Fruit fly (Drosophila melanogaster) whole organism, embryonic: ENCODE measurements around the gene CG34293.
A peak's percentile ranks its signal among the peaks of the same experiment; 100 is the strongest.

Source experiments
- CG11696 ChIP-seq: fragments of 200-800 bp; sonication (Bioruptor generic); IDR thresholded peaks from 2 replicates; pipeline ENCODE4 v1.3.6; 2022; ENCODE audit warnings: missing biosample characterization, missing genetic modification characterization
- CG13894 ChIP-seq: fragments of 200-800 bp; sonication (Bioruptor generic); optimal IDR thresholded peaks from 3 replicates; lab custom pipeline; 2018; ENCODE audit warnings: missing biosample characterization, mild to moderate bottlenecking, missing genetic modification characterization, moderate library complexity
- CG14860 ChIP-seq: fragments of 200-800 bp; sonication (Bioruptor generic); IDR thresholded peaks from 3 replicates; pipeline ENCODE4 v1.3.6; 2022; ENCODE audit warnings: missing biosample characterization, missing genetic modification characterization; ENCODE audit not compliant: partially characterized antibody
- CG15514 ChIP-seq: fragments of 200-800 bp; sonication (Bioruptor generic); optimal IDR thresholded peaks from 3 replicates; lab custom pipeline; 2017; ENCODE audit warnings: missing biosample characterization, missing genetic modification characterization, mild to moderate bottlenecking, moderate library complexity, missing genetic modification reagents
- CG17359 ChIP-seq: fragments of 200-800 bp; sonication (Bioruptor generic); optimal IDR thresholded peaks from 3 replicates; lab custom pipeline; 2018; ENCODE audit warnings: missing biosample characterization, mild to moderate bottlenecking, missing genetic modification characterization, moderate library complexity
- CG17361 ChIP-seq: fragments of 200-800 bp; sonication (Bioruptor generic); IDR thresholded peaks from 3 replicates; pipeline ENCODE4 v1.3.6; 2022; ENCODE audit warnings: missing biosample characterization, missing genetic modification characterization
- CG17385 ChIP-seq: fragments of 200-800 bp; sonication (Bioruptor generic); optimal IDR thresholded peaks from 3 replicates; lab custom pipeline; 2018; ENCODE audit warnings: missing biosample characterization, mild to moderate bottlenecking, missing genetic modification characterization
- CG18262 ChIP-seq: fragments of 200-800 bp; optimal IDR thresholded peaks from 3 replicates; lab custom pipeline; 2019; ENCODE audit warnings: missing biosample characterization, mild to moderate bottlenecking, missing genetic modification characterization, moderate library complexity
- CG2120 ChIP-seq: fragments of 200-800 bp; sonication (Bioruptor generic); optimal IDR thresholded peaks from 3 replicates; lab custom pipeline; 2016; ENCODE audit warnings: missing biosample characterization, missing genetic modification characterization
- CG3281 ChIP-seq: fragments of 200-800 bp; sonication (Bioruptor generic); optimal IDR thresholded peaks from 3 replicates; lab custom pipeline; 2017; ENCODE audit warnings: missing biosample characterization, mild to moderate bottlenecking, missing genetic modification characterization
- CG33213 ChIP-seq: fragments of 200-800 bp; sonication (Bioruptor generic); optimal IDR thresholded peaks from 3 replicates; lab custom pipeline; 2016; ENCODE audit warnings: missing biosample characterization, missing genetic modification characterization
- CG34376 ChIP-seq: fragments of 200-800 bp; sonication (Bioruptor generic); optimal IDR thresholded peaks from 2 replicates; lab custom pipeline; 2018; ENCODE audit warnings: missing biosample characterization, mild to moderate bottlenecking, missing genetic modification characterization
- CG4328 ChIP-seq: fragments of 200-800 bp; sonication (Bioruptor generic); optimal IDR thresholded peaks from 3 replicates; lab custom pipeline; 2017; ENCODE audit warnings: missing biosample characterization, missing genetic modification reagents, missing genetic modification characterization
- CG4404 ChIP-seq: fragments of 200-800 bp; sonication (Bioruptor generic); IDR thresholded peaks from 2 replicates; pipeline ENCODE4 v1.3.6; 2022; ENCODE audit warnings: missing biosample characterization, missing genetic modification characterization
- CG4854 ChIP-seq: fragments of 200-800 bp; sonication (Bioruptor generic); optimal IDR thresholded peaks from 2 replicates; lab custom pipeline; 2016; ENCODE audit warnings: missing biosample characterization, missing genetic modification characterization, inconsistent platforms
- CG6272 ChIP-seq: fragments of 200-800 bp; sonication (Bioruptor generic); IDR thresholded peaks from 2 replicates; pipeline ENCODE4 v1.3.6; 2022; ENCODE audit warnings: missing biosample characterization, missing genetic modification characterization
- CG9609 ChIP-seq: fragments of 200-800 bp; sonication (Bioruptor generic); optimal IDR thresholded peaks from 3 replicates; lab custom pipeline; 2016; ENCODE audit warnings: missing biosample characterization, missing genetic modification characterization
- Chrac-16 ChIP-seq: fragments of 200-800 bp; sonication (Bioruptor generic); optimal IDR thresholded peaks from 3 replicates; lab custom pipeline; 2016; ENCODE audit warnings: missing biosample characterization, missing genetic modification characterization
- Doc2 ChIP-seq: fragments of 200-800 bp; sonication (Bioruptor generic); IDR thresholded peaks from 2 replicates; pipeline ENCODE4 v1.3.6; 2022; ENCODE audit warnings: missing biosample characterization, missing genetic modification characterization
- Dp ChIP-seq: fragments of 200-800 bp; sonication (Bioruptor generic); optimal IDR thresholded peaks from 2 replicates; lab custom pipeline; 2018; ENCODE audit warnings: missing biosample characterization, mild to moderate bottlenecking, missing genetic modification characterization, moderate library complexity
- Dref ChIP-seq: fragments of 200-800 bp; sonication (Bioruptor generic); IDR thresholded peaks from 2 replicates; pipeline ENCODE4 v1.3.6; 2022; ENCODE audit warnings: missing biosample characterization, missing genetic modification characterization
- Eip74EF ChIP-seq, 2 experiments: fragments of 200-800 bp in 1 of 2; fragments of >200 bp in 1 of 2; sonication (Bioruptor generic) in 1 of 2; optimal IDR thresholded peaks; 2 replicates each; lab custom pipeline; 2017 to 2019; ENCODE audit warnings: missing biosample characterization in 2 of 2, missing genetic modification characterization in 2 of 2, mild to moderate bottlenecking in 1 of 2, moderate library complexity in 1 of 2
- Gug ChIP-seq: fragments of 200-800 bp; sonication (Bioruptor generic); IDR thresholded peaks from 4 replicates; pipeline ENCODE4 v1.3.6; 2022; ENCODE audit warnings: missing biosample characterization, missing genetic modification characterization
- H2.0 ChIP-seq: fragments of 200-800 bp; sonication (Bioruptor generic); IDR thresholded peaks from 2 replicates; pipeline ENCODE4 v1.3.6; 2022; ENCODE audit warnings: missing biosample characterization, missing genetic modification characterization
- HHEX ChIP-seq: fragments of 200-800 bp; sonication (Bioruptor generic); optimal IDR thresholded peaks from 3 replicates; lab custom pipeline; 2017; ENCODE audit warnings: missing biosample characterization, mild to moderate bottlenecking, missing genetic modification characterization, missing genetic modification reagents
- MESR4 ChIP-seq: fragments of 200-800 bp; sonication (Bioruptor generic); optimal IDR thresholded peaks from 2 replicates; lab custom pipeline; 2018; ENCODE audit warnings: missing biosample characterization, mild to moderate bottlenecking, missing genetic modification characterization, moderate library complexity
- Nf-YC ChIP-seq: fragments of 200-800 bp; optimal IDR thresholded peaks from 3 replicates; lab custom pipeline; 2019; ENCODE audit warnings: missing biosample characterization, mild to moderate bottlenecking, missing genetic modification characterization, moderate library complexity
- Pdp1 ChIP-seq, 2 experiments: fragments of 200-800 bp; sonication (Bioruptor generic); optimal IDR thresholded peaks; 3 replicates each; lab custom pipeline; 2016; ENCODE audit warnings: missing biosample characterization in 2 of 2, missing genetic modification characterization in 2 of 2, mild to moderate bottlenecking in 1 of 2, moderate library complexity in 1 of 2
- Scr ChIP-seq: fragments of 200-800 bp; sonication (Bioruptor generic); IDR thresholded peaks from 2 replicates; pipeline ENCODE4 v1.3.6; 2022; ENCODE audit warnings: missing biosample characterization, missing genetic modification characterization; ENCODE audit not compliant: partially characterized antibody
- Six4 ChIP-seq: fragments of 200-800 bp; sonication (Bioruptor generic); optimal IDR thresholded peaks from 2 replicates; lab custom pipeline; 2016; ENCODE audit warnings: missing biosample characterization, missing genetic modification characterization
- Sry-δ ChIP-seq: fragments of 200-800 bp; sonication (Bioruptor generic); optimal IDR thresholded peaks from 2 replicates; lab custom pipeline; 2016; ENCODE audit warnings: missing biosample characterization, missing genetic modification characterization
- ab ChIP-seq: fragments of 200-800 bp; sonication (Bioruptor generic); optimal IDR thresholded peaks from 2 replicates; lab custom pipeline; 2016; ENCODE audit warnings: missing biosample characterization, missing genetic modification characterization
- ato ChIP-seq: fragments of 200-800 bp; sonication (Bioruptor generic); IDR thresholded peaks from 2 replicates; pipeline ENCODE4 v1.3.6; 2022; ENCODE audit warnings: missing biosample characterization, missing genetic modification characterization; ENCODE audit not compliant: partially characterized antibody
- cad ChIP-seq: fragments of >200 bp; optimal IDR thresholded peaks from 2 replicates; lab custom pipeline; 2017; ENCODE audit warnings: missing biosample characterization, missing genetic modification characterization
- crc ChIP-seq: fragments of 200-800 bp; sonication (Bioruptor generic); optimal IDR thresholded peaks from 2 replicates; lab custom pipeline; 2016; ENCODE audit warnings: missing biosample characterization, missing genetic modification characterization
- crp ChIP-seq, 2 experiments: fragments of 200-800 bp; sonication (Bioruptor generic); optimal IDR thresholded peaks; 2 replicates in 1 of 2; 3 replicates in 1 of 2; lab custom pipeline; 2017; ENCODE audit warnings: missing biosample characterization in 2 of 2, missing genetic modification characterization in 2 of 2, mild to moderate bottlenecking in 1 of 2, moderate library complexity in 1 of 2
- dm ChIP-seq: fragments of 200-800 bp; sonication (Bioruptor generic); optimal IDR thresholded peaks from 3 replicates; lab custom pipeline; 2016; ENCODE audit warnings: missing biosample characterization, missing genetic modification characterization
- esg ChIP-seq: fragments of 200-800 bp; sonication (Bioruptor generic); conservative IDR thresholded peaks from 2 replicates; pipeline ENCODE4 v1.3.6; 2022; ENCODE audit warnings: missing biosample characterization, missing genetic modification characterization
- ewg ChIP-seq: fragments of 200-800 bp; sonication (Bioruptor generic); optimal IDR thresholded peaks from 3 replicates; lab custom pipeline; 2017; ENCODE audit warnings: mild to moderate bottlenecking, missing biosample characterization, missing genetic modification reagents, missing genetic modification characterization
- grn ChIP-seq: fragments of 200-800 bp; sonication (Bioruptor generic); optimal IDR thresholded peaks from 3 replicates; lab custom pipeline; 2017; ENCODE audit warnings: missing biosample characterization, missing genetic modification characterization
- gsb-n ChIP-seq: fragments of 200-800 bp; sonication (Bioruptor generic); optimal IDR thresholded peaks from 3 replicates; lab custom pipeline; 2018; ENCODE audit warnings: missing biosample characterization, mild to moderate bottlenecking, missing genetic modification characterization
- lab ChIP-seq: fragments of 200-800 bp; sonication (Bioruptor generic); optimal IDR thresholded peaks from 3 replicates; lab custom pipeline; 2017; ENCODE audit warnings: missing biosample characterization, missing genetic modification characterization, mild to moderate bottlenecking, moderate library complexity, missing genetic modification reagents
- lilli ChIP-seq: fragments of 200-800 bp; sonication (Bioruptor generic); optimal IDR thresholded peaks from 3 replicates; lab custom pipeline; 2016; ENCODE audit warnings: missing biosample characterization, missing genetic modification characterization
- row ChIP-seq: fragments of 200-800 bp; sonication (Bioruptor generic); IDR thresholded peaks from 3 replicates; pipeline ENCODE4 v1.3.6; 2022; ENCODE audit warnings: missing biosample characterization, missing genetic modification characterization
- shn ChIP-seq: fragments of 200-800 bp; sonication (Bioruptor generic); optimal IDR thresholded peaks from 3 replicates; lab custom pipeline; 2016; ENCODE audit warnings: missing biosample characterization, missing genetic modification characterization
- sima ChIP-seq: fragments of 200-800 bp; sonication (Bioruptor generic); optimal IDR thresholded peaks from 2 replicates; lab custom pipeline; 2016; ENCODE audit warnings: missing biosample characterization, missing genetic modification characterization
- sqz ChIP-seq: fragments of 200-800 bp; sonication (Bioruptor generic); optimal IDR thresholded peaks from 3 replicates; lab custom pipeline; 2018; ENCODE audit warnings: missing biosample characterization, mild to moderate bottlenecking, missing genetic modification characterization
- stc ChIP-seq: fragments of 200-800 bp; sonication (Bioruptor generic); IDR thresholded peaks from 2 replicates; pipeline ENCODE4 v1.3.6; 2022; ENCODE audit warnings: missing biosample characterization, missing genetic modification characterization
- twi ChIP-seq: fragments of 200-800 bp; optimal IDR thresholded peaks from 2 replicates; lab custom pipeline; 2019; ENCODE audit warnings: missing biosample characterization, mild to moderate bottlenecking, missing genetic modification characterization, moderate library complexity

The CG34293 gene

DNA sequence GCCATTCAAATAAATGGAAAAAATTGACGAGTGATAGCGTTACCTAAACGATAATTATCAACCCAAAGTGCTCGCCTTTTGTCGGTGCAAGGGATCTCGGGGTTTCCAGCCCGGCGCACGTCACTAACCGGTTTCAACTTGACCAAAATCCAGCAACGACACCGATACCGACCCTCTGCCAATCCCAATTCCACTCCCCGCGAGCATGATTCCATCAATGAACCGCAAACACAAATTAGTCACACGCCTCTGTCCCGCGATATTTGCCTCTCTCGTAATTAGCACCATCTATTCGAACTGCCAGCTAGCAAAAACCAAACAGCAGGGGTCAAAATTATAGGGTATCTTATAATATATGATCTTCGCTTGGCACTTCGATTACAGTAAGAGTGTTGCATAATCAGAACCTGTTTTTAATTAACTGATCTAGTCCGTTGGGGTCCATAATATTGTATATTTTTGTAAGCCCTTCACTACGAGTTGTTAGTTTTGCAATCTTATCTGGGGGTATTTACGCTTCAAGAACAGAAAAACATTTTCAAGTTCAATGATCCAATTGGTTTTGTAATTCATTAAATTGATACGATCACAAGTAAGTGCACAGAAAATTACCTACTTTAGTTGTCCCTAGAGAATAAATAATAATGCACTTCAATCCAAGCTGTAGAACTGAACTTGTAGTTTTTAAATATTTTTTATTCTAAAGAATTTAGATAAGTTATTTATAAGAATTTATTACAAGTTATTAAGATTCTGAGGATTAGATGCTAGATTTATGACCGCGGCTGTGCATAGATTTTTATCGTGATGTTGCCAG, 12.1 kb downstream of the CG34293 start (continued):
- no peak for TF ChIP-seq ab (GFP tag; lab: Kevin White, UChicago)
- TF ChIP-seq ato, result no peak
- no peak for TF ChIP-seq CG33213 (GFP tag; lab: Kevin White, UChicago)
- TF ChIP-seq crp (GFP tag; optimal IDR thresholded peaks at IDR 0.05; lab: Kevin White, UChicago), result no peak
- TF ChIP-seq H2.0, result 0 out of 2 replicates have a peak, but pooled peaks have one; percentile 5
- no peak for TF ChIP-seq dm
- TF ChIP-seq MESR4 (GFP tag; lab: Kevin White, UChicago), result no peak
- TF ChIP-seq sima (GFP tag; lab: Kevin White, UChicago), result no peak
- TF ChIP-seq Dp, result no peak
- TF ChIP-seq CG15514 (GFP tag; lab: Kevin White, UChicago), result peak; percentile 36
- TF ChIP-seq CG4328 (GFP tag; lab: Kevin White, UChicago), result no peak
- peak; percentile 23 for TF ChIP-seq HHEX (GFP tag; lab: Kevin White, UChicago)
- no peak for TF ChIP-seq CG14860 (GFP tag; lab: Robert Waterston, UW)
- no peak for TF ChIP-seq esg (GFP tag; lab: Robert Waterston, UW)
- no peak for TF ChIP-seq cad (GFP tag; lab: Kevin White, UChicago)
- peak; percentile 29 for TF ChIP-seq Six4 (GFP tag; lab: Kevin White, UChicago)
- no peak for TF ChIP-seq sqz (GFP tag; lab: Kevin White, UChicago)
- TF ChIP-seq lilli (GFP tag; lab: Kevin White, UChicago), result peak; percentile 73
- TF ChIP-seq grn (GFP tag; lab: Kevin White, UChicago), result peak; percentile 42
- peak; percentile 54 for TF ChIP-seq CG17385 (GFP tag; lab: Kevin White, UChicago)
- peak; percentile 66; the same call in 2 of the 3 replicates for TF ChIP-seq row (GFP tag; lab: Robert Waterston, UW)
- TF ChIP-seq CG11696 (GFP tag; lab: Robert Waterston, UW), result peak; percentile 83
- no peak for TF ChIP-seq CG34376 (GFP tag; lab: Kevin White, UChicago)
- no peak for TF ChIP-seq ewg (GFP tag; lab: Kevin White, UChicago)
- peak; percentile 69 for TF ChIP-seq CG2120 (GFP tag; lab: Kevin White, UChicago)
- TF ChIP-seq Gug (GFP tag; lab: Robert Waterston, UW), result no peak; the same call in 3 of the 4 replicates
- TF ChIP-seq gsb-n (tag; lab: Kevin White, UChicago), result peak; percentile 35
- TF ChIP-seq Scr (GFP tag; lab: Robert Waterston, UW), result no peak
- no peak for TF ChIP-seq CG6272 (GFP tag; lab: Robert Waterston, UW)
- TF ChIP-seq CG17359 (tag; lab: Kevin White, UChicago), result no peak
- TF ChIP-seq CG4854 (GFP tag; lab: Kevin White, UChicago), result no peak
- peak; percentile 40 for TF ChIP-seq Nf-YC (tag; lab: Kevin White, UChicago)
- TF ChIP-seq Chrac-16 (GFP tag; lab: Kevin White, UChicago), result no peak
- TF ChIP-seq lab (GFP tag; lab: Kevin White, UChicago), result peak; percentile 69
- TF ChIP-seq CG13894 (tag; lab: Kevin White, UChicago), result peak; percentile 19
- TF ChIP-seq Dref (GFP tag; lab: Robert Waterston, UW), result no peak
- no peak for TF ChIP-seq Sry-δ (GFP tag; lab: Kevin White, UChicago)
- no peak for TF ChIP-seq shn (GFP tag; lab: Kevin White, UChicago)
- no peak for TF ChIP-seq Eip74EF (GFP tag; optimal IDR thresholded peaks at IDR 0.05; lab: Kevin White, UChicago)
- no peak for TF ChIP-seq CG4404 (GFP tag; lab: Robert Waterston, UW)
- TF ChIP-seq CG17361 (GFP tag; lab: Robert Waterston, UW), result peak; percentile 81
- TF ChIP-seq Pdp1 (GFP tag; optimal IDR thresholded peaks at IDR 0.05; lab: Kevin White, UChicago), result peak; percentile 33 to 78
- no peak for TF ChIP-seq crc (GFP tag; lab: Kevin White, UChicago)
- no peak for TF ChIP-seq twi (tag; lab: Kevin White, UChicago)
- TF ChIP-seq CG9609 (GFP tag; lab: Kevin White, UChicago), result no peak
- TF ChIP-seq Doc2 (GFP tag; lab: Robert Waterston, UW), result no peak
- TF ChIP-seq CG18262, result peak; percentile 68
- TF ChIP-seq stc (GFP tag; lab: Robert Waterston, UW), result no peak
- TF ChIP-seq CG3281 (GFP tag; lab: Kevin White, UChicago), result peak; percentile 85
